Worm (Caenorhabditis elegans) whole organism, young adult: Measurements from ENCODE around the gene gst-24.
"Not testable (repeated sequence)": the region's sequence is repeated elsewhere in the genome, so short reads cannot be mapped to it uniquely, and the experiment has no call there.

ENCODE experiments used
- ceh-91 ChIP-seq: fragments of 200-800 bp; sonication (Bioruptor generic); IDR thresholded peaks from 2 replicates; pipeline ENCODE4 v1.3.6; 2022; ENCODE audit warnings: missing genetic modification reagents, missing genetic modification characterization, missing compliant biosample characterization
- pbrm-1 ChIP-seq: fragments of 200-800 bp; sonication (Bioruptor generic); IDR thresholded peaks from 2 replicates; pipeline ENCODE4 v1.3.6; 2022; ENCODE audit warnings: missing genetic modification reagents, missing genetic modification characterization, missing compliant biosample characterization

DNA sequence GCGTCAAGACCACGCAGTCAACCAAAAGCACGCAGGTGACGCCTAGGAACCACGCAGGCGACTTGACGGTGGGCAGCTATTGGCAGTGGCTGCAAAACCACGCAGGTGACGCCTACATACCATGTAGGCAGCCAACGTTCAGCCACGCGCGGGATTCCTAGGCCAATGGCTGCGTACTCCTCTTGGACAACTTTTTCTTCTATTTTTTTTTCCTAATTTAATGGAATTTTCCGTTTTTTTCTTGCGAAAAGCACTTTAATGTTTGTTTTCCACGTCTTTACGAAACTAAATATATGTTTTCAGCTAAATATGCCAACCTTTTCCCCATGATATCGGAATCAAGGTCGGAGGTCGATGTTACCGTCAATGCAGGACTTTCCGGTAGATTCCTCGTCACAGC, 43.6 kb upstream of the gst-24 start, which contains the start of gene C31C9.9:
- TF ChIP-seq pbrm-1, ceh-91 (GFP tag; lab: Robert Waterston, UW): not testable (repeated sequence)
